Worm (Caenorhabditis elegans) whole organism, late embryonic: ENCODE data around the gene twk-13.

Experiments
- Y22D7AL.16 ChIP-seq: sonication (generic microtip); optimal IDR thresholded peaks from 2 replicates; lab custom pipeline; 2016; ENCODE audit warnings: missing genetic modification characterization, missing compliant biosample characterization
- ama-1 ChIP-seq: fragments of 150-350 bp; optimal IDR thresholded peaks from 2 replicates; lab custom pipeline; 2014
- ceh-30 ChIP-seq: fragments of 150-350 bp; optimal IDR thresholded peaks from 2 replicates; lab custom pipeline; 2014; ENCODE audit warnings: missing biosample characterization, missing genetic modification characterization
- ceh-48 ChIP-seq: sonication (generic microtip); optimal IDR thresholded peaks from 2 replicates; lab custom pipeline; 2016; ENCODE audit warnings: missing genetic modification characterization, inconsistent platforms, missing compliant biosample characterization
- ceh-9 ChIP-seq: sonication (generic microtip); optimal IDR thresholded peaks from 2 replicates; lab custom pipeline; 2016; ENCODE audit warnings: mild to moderate bottlenecking, missing genetic modification characterization, inconsistent platforms, missing compliant biosample characterization
- fkh-10 ChIP-seq: fragments of 150-350 bp; optimal IDR thresholded peaks from 2 replicates; lab custom pipeline; 2014; ENCODE audit warnings: missing biosample characterization, missing genetic modification reagents, missing genetic modification characterization
- hlh-15 ChIP-seq: sonication (generic microtip); optimal IDR thresholded peaks from 2 replicates; lab custom pipeline; 2016; ENCODE audit warnings: missing genetic modification characterization, missing compliant biosample characterization
- odd-2 ChIP-seq: sonication (generic microtip); optimal IDR thresholded peaks from 2 replicates; lab custom pipeline; 2017; ENCODE audit warnings: antibody characterized with exemption, mild to moderate bottlenecking, missing genetic modification characterization, missing compliant biosample characterization
- pag-3 ChIP-seq: sonication (generic microtip); optimal IDR thresholded peaks from 2 replicates; lab custom pipeline; 2016; ENCODE audit warnings: missing compliant biosample characterization, missing genetic modification characterization, borderline replicate concordance
- pha-2 ChIP-seq: sonication (generic microtip); optimal IDR thresholded peaks from 2 replicates; lab custom pipeline; 2017; ENCODE audit warnings: mild to moderate bottlenecking, missing genetic modification characterization, missing compliant biosample characterization
- pha-4 ChIP-seq: fragments of 150-350 bp; optimal IDR thresholded peaks from 2 replicates; lab custom pipeline; 2018; ENCODE audit warnings: missing biosample characterization, missing genetic modification reagents, missing genetic modification characterization
- pqm-1 ChIP-seq: sonication (generic microtip); optimal IDR thresholded peaks from 2 replicates; lab custom pipeline; 2016; ENCODE audit warnings: missing genetic modification characterization, missing compliant biosample characterization
- rnt-1 ChIP-seq: sonication (generic microtip); optimal IDR thresholded peaks from 2 replicates; lab custom pipeline; 2016; ENCODE audit warnings: missing genetic modification characterization, missing compliant biosample characterization

- no peak for TF ChIP-seq ama-1 (lab: Kevin White, UChicago)
- no peak for TF ChIP-seq pqm-1 (tag; lab: Kevin White, UChicago)
- no peak for TF ChIP-seq pag-3 (tag; lab: Kevin White, UChicago)
- no peak for TF ChIP-seq fkh-10 (GFP tag; lab: Kevin White, UChicago)
- no peak for TF ChIP-seq ceh-48 (tag; lab: Kevin White, UChicago)
- no peak for TF ChIP-seq rnt-1 (tag; lab: Kevin White, UChicago)
- no peak for TF ChIP-seq ceh-30 (tag; lab: Kevin White, UChicago)
- TF ChIP-seq ceh-9 (tag; lab: Kevin White, UChicago), result no peak
- no peak for TF ChIP-seq hlh-15 (tag; lab: Kevin White, UChicago)
- no peak for TF ChIP-seq pha-2 (tag; lab: Kevin White, UChicago)
- no peak for TF ChIP-seq pha-4 (tag; lab: Kevin White, UChicago)
- no peak for TF ChIP-seq odd-2 (tag; lab: Kevin White, UChicago)
- no peak for TF ChIP-seq Y22D7AL.16 (tag; lab: Kevin White, UChicago)
Observed at ce11 chrV:12281508-12281907, 56.3 kb downstream of the twk-13 start.
